Fruit fly (Drosophila melanogaster): ENCODE measurements around the gene sd.
A peak's percentile ranks its signal among the peaks of the same experiment; 100 is the strongest.

Gene sd

DNA sequence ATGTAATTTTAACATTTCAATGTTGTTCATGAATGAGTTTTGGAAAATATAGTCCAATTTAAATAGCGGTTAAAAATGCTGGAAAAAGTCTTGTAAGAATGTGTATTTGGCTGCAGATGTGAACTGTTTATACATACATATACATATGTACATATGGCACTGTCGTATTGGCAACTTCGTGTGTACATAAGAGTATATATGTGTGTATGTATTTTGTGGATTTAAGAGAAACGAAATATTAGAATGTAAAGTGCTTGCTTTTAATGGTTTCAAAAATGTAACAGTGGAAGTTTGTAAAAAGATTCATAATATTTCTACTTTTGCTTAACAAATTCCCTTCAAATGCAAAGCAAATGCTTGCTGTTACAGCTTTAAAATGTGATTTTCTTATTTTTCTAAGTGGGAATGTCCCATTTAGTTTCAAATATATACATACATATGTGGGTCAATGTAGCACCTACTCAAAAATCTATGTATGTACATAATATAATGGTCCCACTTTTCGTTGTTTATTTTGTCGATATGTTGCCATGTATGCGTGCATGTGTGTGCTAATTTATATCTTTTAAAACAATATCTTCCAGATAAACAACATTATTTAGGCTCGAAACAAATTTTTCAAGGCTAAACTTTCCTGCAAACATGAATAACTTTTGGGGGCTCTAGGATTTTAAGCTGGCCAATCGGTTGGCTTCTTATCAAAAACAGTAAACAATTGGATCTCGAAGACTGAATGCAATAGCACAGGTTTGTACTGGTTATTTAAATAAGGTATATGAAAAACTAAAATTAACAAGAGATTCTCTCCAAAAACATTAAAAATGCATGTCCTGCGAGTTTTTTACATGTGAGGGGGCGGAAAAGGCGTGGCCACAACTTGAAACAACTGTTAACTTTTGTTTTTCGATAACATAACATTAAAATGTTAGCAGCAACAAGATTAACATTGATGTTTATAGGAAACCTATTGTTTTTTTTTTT is 66.9 kb downstream of the sd start (continued):
- TF ChIP-seq CG12104 (GFP tag; optimal IDR thresholded peaks at IDR 0.05) (peak; percentile 67), Dad (GFP tag; optimal IDR thresholded peaks at IDR 0.05) (no peak), CG6654 (GFP tag; optimal IDR thresholded peaks at IDR 0.05) (no peak), rib (GFP tag; IDR thresholded peaks at IDR 0.05) (peak; percentile 20; the same call in 1 of the 2 replicates), CG16815 (GFP tag; optimal IDR thresholded peaks at IDR 0.05) (no peak), CG1233 (GFP tag; optimal IDR thresholded peaks at IDR 0.05) (no peak), CG33213 (GFP tag; optimal IDR thresholded peaks at IDR 0.05) (peak; percentile 68), Lhr (GFP tag; optimal IDR thresholded peaks at IDR 0.05) (no peak), CG11504 (tag; optimal IDR thresholded peaks at IDR 0.05) (no peak), Xrp1 (GFP tag; IDR thresholded peaks at IDR 0.05) (peak; percentile 38; the same call in 1 of the 2 replicates), CG15073 (GFP tag; optimal IDR thresholded peaks at IDR 0.05) (no peak), CG3726 (GFP tag; IDR thresholded peaks at IDR 0.05) (no peak), E2f1 (GFP tag; IDR thresholded peaks at IDR 0.05) (no peak), CG16779 (GFP tag; IDR thresholded peaks at IDR 0.05) (no peak), ewg (GFP tag; optimal IDR thresholded peaks at IDR 0.05) (no peak), CG15479 (GFP tag; optimal IDR thresholded peaks at IDR 0.05) (no peak), D19A (tag; optimal IDR thresholded peaks at IDR 0.05) (no peak), caup (GFP tag; optimal IDR thresholded peaks at IDR 0.05; ENCODE audit: severe bottlenecking) (peak; percentile 90), CG16813 (GFP tag; IDR thresholded peaks at IDR 0.05; ENCODE audit: partially characterized antibody) (no peak), CG8924 (tag; optimal IDR thresholded peaks at IDR 0.05) (peak; percentile 6), Dll (GFP tag; IDR thresholded peaks at IDR 0.05; ENCODE audit: partially characterized antibody) (no peak), CG11085 (GFP tag; IDR thresholded peaks at IDR 0.05) (no peak), Hsf (GFP tag; optimal IDR thresholded peaks at IDR 0.05) (no peak), esg (GFP tag; conservative IDR thresholded peaks at IDR 0.05) (no peak), Oaz (GFP tag; IDR thresholded peaks at IDR 0.05) (no peak), pum (GFP tag; optimal IDR thresholded peaks at IDR 0.05) (peak; percentile 15), gcm (GFP tag; optimal IDR thresholded peaks at IDR 0.05) (no peak), CG4404 (GFP tag; IDR thresholded peaks at IDR 0.05) (no peak), pfk (GFP tag; optimal IDR thresholded peaks at IDR 0.05) (peak; percentile 82), CG12155 (GFP tag; optimal IDR thresholded peaks at IDR 0.05) (peak; percentile 10), CG7271 (tag; optimal IDR thresholded peaks at IDR 0.05) (no peak), Dp (GFP tag; optimal IDR thresholded peaks at IDR 0.05) (no peak), BtbVII (GFP tag; optimal IDR thresholded peaks at IDR 0.05) (peak; percentile 85), trem (tag; optimal IDR thresholded peaks at IDR 0.05) (no peak), amos (GFP tag; IDR thresholded peaks at IDR 0.05; ENCODE audit: partially characterized antibody) (no peak), zfh1 (GFP tag; IDR thresholded peaks at IDR 0.05) (no peak), Ravus (GFP tag; IDR thresholded peaks at IDR 0.05) (no peak), CG31388 (GFP tag; optimal IDR thresholded peaks at IDR 0.05) (no peak), GATAe (GFP tag; conservative IDR thresholded peaks at IDR 0.05) (no peak), CG16863 (GFP tag; optimal IDR thresholded peaks at IDR 0.05) (peak; percentile 51), CG3995 (GFP tag; optimal IDR thresholded peaks at IDR 0.05) (no peak), gce (GFP tag; IDR thresholded peaks at IDR 0.05) (peak; percentile 25; the same call in 1 of the 3 replicates), bsh (GFP tag; optimal IDR thresholded peaks at IDR 0.05) (peak in 1 of 2 experiments; percentile 53), cg (GFP tag; optimal IDR thresholded peaks at IDR 0.05) (peak; percentile 53), otp (GFP tag; IDR thresholded peaks at IDR 0.05) (0 out of 3 replicates have a peak, but pooled peaks have one; percentile 51), CG6683 (GFP tag; optimal IDR thresholded peaks at IDR 0.05) (peak; percentile 74), CG30020 (tag; optimal IDR thresholded peaks at IDR 0.05) (peak; percentile 68), fu2 (GFP tag; optimal IDR thresholded peaks at IDR 0.05) (no peak)
